Fruit fly (Drosophila melanogaster) whole organism, embryonic: ENCODE results near the gene JMJD5.

Source experiments
- Atf6 ChIP-seq: fragments of 200-800 bp; sonication (Bioruptor generic); IDR thresholded peaks from 2 replicates; pipeline ENCODE4 v1.3.6; 2022; ENCODE audit warnings: missing biosample characterization, missing genetic modification characterization
- CG10565 ChIP-seq: fragments of 200-800 bp; sonication (Bioruptor generic); optimal IDR thresholded peaks from 3 replicates; lab custom pipeline; 2016; ENCODE audit warnings: missing biosample characterization, mild to moderate bottlenecking, missing genetic modification characterization
- CG10959 ChIP-seq: fragments of 200-800 bp; sonication (Bioruptor generic); IDR thresholded peaks from 2 replicates; pipeline ENCODE4 v1.3.6; 2022; ENCODE audit warnings: missing biosample characterization, missing genetic modification characterization
- CG11456 ChIP-seq: fragments of 200-800 bp; sonication (Bioruptor generic); IDR thresholded peaks from 3 replicates; pipeline ENCODE4 v1.3.6; 2022; ENCODE audit warnings: missing biosample characterization, missing genetic modification characterization
- CG12659 ChIP-seq: fragments of 200-800 bp; sonication (Bioruptor generic); optimal IDR thresholded peaks from 3 replicates; lab custom pipeline; 2017; ENCODE audit warnings: mild to moderate bottlenecking, missing biosample characterization, missing genetic modification reagents, missing genetic modification characterization
- CG13123 ChIP-seq: fragments of 200-800 bp; sonication (Bioruptor generic); optimal IDR thresholded peaks from 2 replicates; lab custom pipeline; 2016; ENCODE audit warnings: missing biosample characterization, missing genetic modification characterization
- CG13624 ChIP-seq: fragments of 200-800 bp; sonication (Bioruptor generic); optimal IDR thresholded peaks from 2 replicates; lab custom pipeline; 2016; ENCODE audit warnings: missing biosample characterization, missing genetic modification characterization
- CG14667 ChIP-seq: fragments of 200-800 bp; sonication (Bioruptor generic); IDR thresholded peaks from 2 replicates; pipeline ENCODE4 v1.3.6; 2022; ENCODE audit warnings: missing biosample characterization, missing genetic modification characterization
- CG14710 ChIP-seq: fragments of 200-800 bp; sonication (Bioruptor generic); optimal IDR thresholded peaks from 3 replicates; lab custom pipeline; 2019; ENCODE audit warnings: missing biosample characterization, mild to moderate bottlenecking, missing genetic modification characterization, moderate library complexity
- CG15073 ChIP-seq: fragments of 200-800 bp; sonication (Bioruptor generic); optimal IDR thresholded peaks from 2 replicates; lab custom pipeline; 2016; ENCODE audit warnings: missing biosample characterization, missing genetic modification characterization
- CG16813 ChIP-seq: fragments of 200-800 bp; sonication (Bioruptor generic); IDR thresholded peaks from 3 replicates; pipeline ENCODE4 v1.3.6; 2022; ENCODE audit warnings: missing biosample characterization, missing genetic modification characterization; ENCODE audit not compliant: partially characterized antibody
- CG2202 ChIP-seq: fragments of 200-800 bp; sonication (Bioruptor generic); optimal IDR thresholded peaks from 2 replicates; lab custom pipeline; 2018; ENCODE audit warnings: missing biosample characterization, mild to moderate bottlenecking, missing genetic modification characterization
- CG30431 ChIP-seq: fragments of 200-800 bp; sonication (Bioruptor generic); optimal IDR thresholded peaks from 2 replicates; lab custom pipeline; 2017; ENCODE audit warnings: missing biosample characterization, missing genetic modification characterization
- CG3281 ChIP-seq: fragments of 200-800 bp; sonication (Bioruptor generic); optimal IDR thresholded peaks from 3 replicates; lab custom pipeline; 2017; ENCODE audit warnings: missing biosample characterization, mild to moderate bottlenecking, missing genetic modification characterization
- CG5953 ChIP-seq: fragments of 200-800 bp; sonication (Bioruptor generic); IDR thresholded peaks from 2 replicates; pipeline ENCODE4 v1.3.6; 2022; ENCODE audit warnings: missing biosample characterization, missing genetic modification characterization
- CG6689 ChIP-seq: fragments of 200-800 bp; sonication (Bioruptor generic); IDR thresholded peaks from 2 replicates; pipeline ENCODE4 v1.3.6; 2022; ENCODE audit warnings: missing biosample characterization, missing genetic modification characterization
- CG6791 ChIP-seq: fragments of 200-800 bp; sonication (Bioruptor generic); IDR thresholded peaks from 3 replicates; pipeline ENCODE4 v1.3.6; 2022; ENCODE audit warnings: missing biosample characterization, missing genetic modification characterization; ENCODE audit not compliant: partially characterized antibody
- CG7357 ChIP-seq: fragments of 200-800 bp; sonication (Bioruptor generic); IDR thresholded peaks from 3 replicates; pipeline ENCODE4 v1.3.6; 2022; ENCODE audit warnings: missing biosample characterization, missing genetic modification characterization
- CG7987 ChIP-seq: fragments of 200-800 bp; sonication (Bioruptor generic); optimal IDR thresholded peaks from 2 replicates; lab custom pipeline; 2018; ENCODE audit warnings: missing biosample characterization, mild to moderate bottlenecking, missing genetic modification characterization, moderate library complexity
- CoRest ChIP-seq: fragments of 200-800 bp; sonication (Bioruptor generic); optimal IDR thresholded peaks from 3 replicates; lab custom pipeline; 2018; ENCODE audit warnings: missing biosample characterization, mild to moderate bottlenecking, missing genetic modification characterization, moderate library complexity
- D19B ChIP-seq: fragments of 200-800 bp; sonication (Bioruptor generic); optimal IDR thresholded peaks from 2 replicates; lab custom pipeline; 2017; ENCODE audit warnings: missing biosample characterization, mild to moderate bottlenecking, missing genetic modification characterization
- Drgx ChIP-seq: fragments of 200-800 bp; sonication (Bioruptor generic); IDR thresholded peaks from 2 replicates; pipeline ENCODE4 v1.3.6; 2022; ENCODE audit warnings: missing biosample characterization, missing genetic modification characterization
- Lim3 ChIP-seq: fragments of 200-800 bp; sonication (Bioruptor generic); IDR thresholded peaks from 2 replicates; pipeline ENCODE4 v1.3.6; 2022; ENCODE audit warnings: missing biosample characterization, missing genetic modification characterization
- Lpt ChIP-seq: fragments of >200 bp; optimal IDR thresholded peaks from 2 replicates; lab custom pipeline; 2018; ENCODE audit warnings: missing biosample characterization, missing genetic modification characterization
- Myb ChIP-seq: fragments of 200-800 bp; sonication (Bioruptor generic); optimal IDR thresholded peaks from 2 replicates; lab custom pipeline; 2016; ENCODE audit warnings: missing biosample characterization, missing genetic modification characterization
- Nf-YC ChIP-seq: fragments of 200-800 bp; optimal IDR thresholded peaks from 3 replicates; lab custom pipeline; 2019; ENCODE audit warnings: missing biosample characterization, mild to moderate bottlenecking, missing genetic modification characterization, moderate library complexity
- NfI ChIP-seq: fragments of 200-800 bp; sonication (Bioruptor generic); optimal IDR thresholded peaks from 3 replicates; lab custom pipeline; 2018; ENCODE audit warnings: missing biosample characterization, mild to moderate bottlenecking, missing genetic modification characterization, moderate library complexity
- Poxn ChIP-seq: fragments of 200-800 bp; sonication (Bioruptor generic); IDR thresholded peaks from 2 replicates; pipeline ENCODE4 v1.3.6; 2022; ENCODE audit warnings: missing biosample characterization, missing genetic modification characterization
- Sin3A ChIP-seq: fragments of >200 bp; optimal IDR thresholded peaks from 2 replicates; lab custom pipeline; 2018
- Sry-β ChIP-seq: fragments of 200-800 bp; sonication (Bioruptor generic); optimal IDR thresholded peaks from 2 replicates; lab custom pipeline; 2018; ENCODE audit warnings: missing biosample characterization, mild to moderate bottlenecking, missing genetic modification characterization, moderate library complexity
- Stat92E ChIP-seq, 3 experiments: fragments of >200 bp in 2 of 3; fragments of 200-800 bp in 1 of 3; sonication (Bioruptor generic) in 1 of 3; optimal IDR thresholded peaks; 2 replicates each; lab custom pipeline; 2017 to 2019; ENCODE audit warnings: missing biosample characterization in 3 of 3, missing genetic modification characterization in 3 of 3, mild to moderate bottlenecking in 1 of 3, moderate library complexity in 1 of 3
- Taf1 ChIP-seq: fragments of 200-800 bp; sonication (Bioruptor generic); IDR thresholded peaks from 2 replicates; pipeline ENCODE4 v1.3.6; 2022; ENCODE audit warnings: missing biosample characterization, missing genetic modification characterization
- ara ChIP-seq: fragments of 200-800 bp; sonication (Bioruptor generic); IDR thresholded peaks from 2 replicates; pipeline ENCODE4 v1.3.6; 2022; ENCODE audit warnings: missing biosample characterization, missing genetic modification characterization
- grau ChIP-seq: fragments of 200-800 bp; optimal IDR thresholded peaks from 3 replicates; lab custom pipeline; 2019; ENCODE audit warnings: missing biosample characterization, mild to moderate bottlenecking, missing genetic modification characterization, moderate library complexity
- ham ChIP-seq: fragments of 200-800 bp; sonication (Bioruptor generic); IDR thresholded peaks from 2 replicates; pipeline ENCODE4 v1.3.6; 2022; ENCODE audit warnings: missing biosample characterization, missing genetic modification characterization
- jigr1 ChIP-seq: fragments of 200-800 bp; sonication (Bioruptor generic); IDR thresholded peaks from 3 replicates; pipeline ENCODE4 v1.3.6; 2022; ENCODE audit warnings: missing biosample characterization, missing genetic modification characterization
- knrl ChIP-seq: fragments of 200-800 bp; sonication (Bioruptor generic); IDR thresholded peaks from 3 replicates; pipeline ENCODE4 v1.3.6; 2022; ENCODE audit warnings: missing biosample characterization, missing genetic modification characterization; ENCODE audit not compliant: partially characterized antibody
- lola ChIP-seq, 3 experiments: fragments of >200 bp in 2 of 3; fragments of 200-800 bp in 1 of 3; sonication (Bioruptor generic) in 1 of 3; optimal IDR thresholded peaks; 2 replicates each; lab custom pipeline; 2017 to 2019; ENCODE audit warnings: missing biosample characterization in 3 of 3, missing genetic modification characterization in 3 of 3, mild to moderate bottlenecking in 1 of 3, moderate library complexity in 1 of 3
- nau ChIP-seq: fragments of 200-800 bp; sonication (Bioruptor generic); optimal IDR thresholded peaks from 3 replicates; lab custom pipeline; 2017; ENCODE audit warnings: missing biosample characterization, mild to moderate bottlenecking, missing genetic modification characterization, missing genetic modification reagents
- nom ChIP-seq: fragments of 200-800 bp; sonication (Bioruptor generic); optimal IDR thresholded peaks from 2 replicates; lab custom pipeline; 2017; ENCODE audit warnings: missing biosample characterization, missing genetic modification characterization, mild to moderate bottlenecking, moderate library complexity, missing genetic modification reagents
- p53 ChIP-seq: fragments of 200-800 bp; sonication (Bioruptor generic); optimal IDR thresholded peaks from 2 replicates; lab custom pipeline; 2016; ENCODE audit warnings: missing biosample characterization, missing genetic modification characterization
- ranshi ChIP-seq: fragments of 200-800 bp; sonication (Bioruptor generic); IDR thresholded peaks from 2 replicates; pipeline ENCODE4 v1.3.6; 2022; ENCODE audit warnings: missing biosample characterization, missing genetic modification characterization
- run ChIP-seq: fragments of 200-800 bp; sonication (Bioruptor generic); optimal IDR thresholded peaks from 3 replicates; lab custom pipeline; 2018; ENCODE audit warnings: missing biosample characterization, mild to moderate bottlenecking, missing genetic modification characterization
- seq ChIP-seq: fragments of 200-800 bp; sonication (Bioruptor generic); IDR thresholded peaks from 2 replicates; pipeline ENCODE4 v1.3.6; 2022; ENCODE audit warnings: missing biosample characterization, missing genetic modification characterization
- stwl ChIP-seq: fragments of 200-800 bp; sonication (Bioruptor generic); optimal IDR thresholded peaks from 3 replicates; lab custom pipeline; 2018; ENCODE audit warnings: missing biosample characterization, mild to moderate bottlenecking, missing genetic modification characterization, moderate library complexity
- vfl ChIP-seq: fragments of 200-800 bp; sonication (Bioruptor generic); optimal IDR thresholded peaks from 2 replicates; lab custom pipeline; 2016; ENCODE audit warnings: missing biosample characterization, missing genetic modification characterization
- z ChIP-seq: fragments of 200-800 bp; sonication (Bioruptor generic); IDR thresholded peaks from 3 replicates; pipeline ENCODE4 v1.3.6; 2022; ENCODE audit warnings: missing biosample characterization, missing genetic modification characterization
- zen ChIP-seq: fragments of 200-800 bp; sonication (Bioruptor generic); optimal IDR thresholded peaks from 3 replicates; lab custom pipeline; 2018; ENCODE audit warnings: missing biosample characterization, mild to moderate bottlenecking, missing genetic modification characterization, moderate library complexity
- zfh2 ChIP-seq: fragments of 200-800 bp; sonication (Bioruptor generic); optimal IDR thresholded peaks from 2 replicates; lab custom pipeline; 2016; ENCODE audit warnings: missing biosample characterization, missing genetic modification characterization

JMJD5 gene

DNA sequence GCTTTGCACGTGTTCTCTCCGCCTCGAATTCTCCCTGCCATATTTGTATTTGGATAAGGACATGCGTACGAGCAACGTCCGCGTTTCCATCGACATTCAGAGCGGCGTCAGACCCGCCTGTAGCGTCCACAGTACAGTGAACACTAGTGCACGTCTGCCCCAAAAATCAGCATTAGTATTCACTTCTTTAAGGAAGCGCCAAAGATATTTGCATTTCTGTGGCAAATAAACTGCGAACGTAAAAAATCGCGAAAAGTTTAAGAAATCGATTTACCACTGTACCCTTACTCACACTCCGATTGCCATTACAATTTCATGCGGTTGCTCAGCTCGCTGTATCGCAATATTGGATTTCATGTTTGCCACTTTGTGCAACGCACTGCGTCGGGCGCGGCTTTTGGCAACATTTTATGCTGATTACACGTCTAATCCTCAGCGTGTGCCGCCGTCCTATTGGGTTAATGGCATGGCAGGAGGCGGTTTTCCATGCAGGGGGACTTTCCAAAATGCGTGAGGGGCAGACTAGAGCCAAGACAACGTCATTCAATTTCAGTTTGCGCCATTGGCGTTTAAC is 38.4 kb downstream of the JMJD5 start (continued):
- TF ChIP-seq zen (tag; lab: Kevin White, UChicago) (peak; percentile 75), CG12659 (GFP tag; lab: Kevin White, UChicago) (peak; percentile 85), CG30431 (GFP tag; lab: Kevin White, UChicago) (peak; percentile 88), Nf-YC (tag; lab: Kevin White, UChicago) (peak; percentile 61), grau (tag; lab: Kevin White, UChicago) (peak; percentile 97), zfh2 (GFP tag; lab: Kevin White, UChicago) (peak; percentile 67), knrl (GFP tag; lab: Robert Waterston, UW) (no peak), NfI (GFP tag; lab: Kevin White, UChicago) (peak; percentile 90), CG15073 (peak; percentile 60), CG10959 (GFP tag; lab: Robert Waterston, UW) (peak; percentile 92), Stat92E (GFP tag; optimal IDR thresholded peaks at IDR 0.05; lab: Kevin White, UChicago) (no peak), CG13123 (peak; percentile 77)
- TF ChIP-seq, all 482 proteins: peak for 413

dm6 chr3L:801860-802462 is 39.2 kb downstream of the JMJD5 start:
- TF ChIP-seq Myb (GFP tag; lab: Kevin White, UChicago) (no peak), CG7357 (GFP tag; lab: Robert Waterston, UW) (no peak), CG2202 (tag; lab: Kevin White, UChicago) (no peak), CG7987 (GFP tag; lab: Kevin White, UChicago) (no peak), vfl (GFP tag; lab: Kevin White, UChicago) (no peak), CG10565 (GFP tag; lab: Kevin White, UChicago) (no peak), seq (GFP tag; lab: Robert Waterston, UW) (peak; percentile 11; the same call in 1 of the 2 replicates), Sry-β (GFP tag; lab: Kevin White, UChicago) (no peak), CG5953 (no peak), Drgx (GFP tag; lab: Robert Waterston, UW) (peak; percentile 64), ham (no peak), CG11456 (GFP tag; lab: Robert Waterston, UW) (no peak), CG12659 (GFP tag; lab: Kevin White, UChicago) (no peak), CG16813 (GFP tag; lab: Robert Waterston, UW) (no peak), CG3281 (GFP tag; lab: Kevin White, UChicago) (no peak), CG6791 (no peak), Taf1 (GFP tag; lab: Robert Waterston, UW) (no peak), D19B (GFP tag; lab: Kevin White, UChicago) (no peak), CG6689 (0 out of 2 replicates have a peak, but pooled peaks have one; percentile 11), Poxn (GFP tag; lab: Robert Waterston, UW) (no peak), ara (GFP tag; lab: Robert Waterston, UW) (no peak), stwl (tag; lab: Kevin White, UChicago) (no peak), CG14710 (peak; percentile 0), Lim3 (GFP tag; lab: Robert Waterston, UW) (no peak), run (tag; lab: Kevin White, UChicago) (no peak), ranshi (GFP tag; lab: Robert Waterston, UW) (no peak), Atf6 (no peak), CoRest (peak; percentile 6), nau (GFP tag; lab: Kevin White, UChicago) (no peak), z (no peak), p53 (GFP tag; lab: Kevin White, UChicago) (no peak), jigr1 (GFP tag; lab: Robert Waterston, UW) (no peak), CG13624 (no peak), nom (GFP tag; lab: Kevin White, UChicago) (peak; percentile 3), CG14667 (GFP tag; lab: Robert Waterston, UW) (no peak), Lpt (GFP tag; lab: Kevin White, UChicago) (no peak), Sin3A (no peak), lola (GFP tag; optimal IDR thresholded peaks at IDR 0.05; lab: Kevin White, UChicago) (peak in 1 of 3 experiments; percentile 1)
